Worm (Caenorhabditis elegans): ENCODE measurements around the gene zmp-5.
"Not testable (repeated sequence)": the region's sequence is repeated elsewhere in the genome, so short reads cannot be mapped to it uniquely, and the experiment has no call there.

Gene zmp-5

DNA sequence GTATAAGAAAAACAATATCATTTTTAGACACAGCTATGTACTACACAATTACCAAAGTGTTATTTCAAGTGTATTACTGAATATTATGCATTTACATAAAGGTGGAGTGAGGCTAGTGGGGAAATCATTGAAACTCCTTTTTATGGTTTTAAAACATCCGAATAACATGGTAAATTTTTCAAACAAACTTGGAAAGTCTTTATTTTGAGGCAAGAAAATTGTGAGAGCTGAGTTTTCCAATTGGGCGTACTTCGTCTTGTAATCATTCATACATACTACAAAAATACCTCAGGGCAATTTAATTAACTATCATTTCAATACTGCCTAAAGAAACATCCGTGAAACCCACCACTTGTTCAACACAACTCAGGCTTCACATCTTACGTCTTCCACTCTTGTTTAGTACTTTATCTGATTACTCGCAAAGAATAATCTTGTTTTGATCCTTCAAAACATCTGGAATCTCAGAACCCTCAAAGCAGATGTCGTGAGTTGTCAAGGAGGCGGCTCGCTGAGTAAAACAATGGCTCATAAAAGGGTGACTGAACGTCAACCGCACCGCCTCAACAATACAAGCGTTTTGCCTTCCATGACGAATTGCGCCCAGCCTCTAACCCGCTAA lies at the start of gene zmp-5:
zmp-5 (plus strand) TSS at position 572 of the 622 bp plus-strand sequence.
- TF ChIP-seq lin-13 (GFP tag; optimal IDR thresholded peaks at IDR 0.05) (no peak), alr-1 (tag; optimal IDR thresholded peaks at IDR 0.05) (no peak), snpc-4 (tag; optimal IDR thresholded peaks at IDR 0.05) (no peak), nhr-11 (tag; optimal IDR thresholded peaks at IDR 0.05) (no peak), sma-9 (GFP tag; optimal IDR thresholded peaks at IDR 0.05) (no peak), sma-9 (tag; optimal IDR thresholded peaks at IDR 0.05) (no peak), lin-11 (tag; optimal IDR thresholded peaks at IDR 0.05) (no peak), ztf-1 (GFP tag; conservative IDR thresholded peaks at IDR 0.05) (no peak), nhr-77 (tag; optimal IDR thresholded peaks at IDR 0.05) (no peak), lin-39 (tag; optimal IDR thresholded peaks at IDR 0.05) (no peak), lsy-2 (tag; optimal IDR thresholded peaks at IDR 0.05) (no peak), mdl-1 (tag; optimal IDR thresholded peaks at IDR 0.05) (no peak), peb-1 (tag; optimal IDR thresholded peaks at IDR 0.05) (no peak), blmp-1 (tag; optimal IDR thresholded peaks at IDR 0.05; ENCODE audit: insufficient read depth) (no peak), F13H6.1 (tag; optimal IDR thresholded peaks at IDR 0.05) (no peak), unc-62 (GFP tag; optimal IDR thresholded peaks at IDR 0.05) (no peak), nhr-6 (tag; optimal IDR thresholded peaks at IDR 0.05) (no peak), fos-1 (tag; optimal IDR thresholded peaks at IDR 0.05) (no peak), egl-27 (tag; optimal IDR thresholded peaks at IDR 0.05) (no peak), nhr-25 (tag; optimal IDR thresholded peaks at IDR 0.05) (no peak), nhr-12 (tag; optimal IDR thresholded peaks at IDR 0.05) (no peak)

DNA sequence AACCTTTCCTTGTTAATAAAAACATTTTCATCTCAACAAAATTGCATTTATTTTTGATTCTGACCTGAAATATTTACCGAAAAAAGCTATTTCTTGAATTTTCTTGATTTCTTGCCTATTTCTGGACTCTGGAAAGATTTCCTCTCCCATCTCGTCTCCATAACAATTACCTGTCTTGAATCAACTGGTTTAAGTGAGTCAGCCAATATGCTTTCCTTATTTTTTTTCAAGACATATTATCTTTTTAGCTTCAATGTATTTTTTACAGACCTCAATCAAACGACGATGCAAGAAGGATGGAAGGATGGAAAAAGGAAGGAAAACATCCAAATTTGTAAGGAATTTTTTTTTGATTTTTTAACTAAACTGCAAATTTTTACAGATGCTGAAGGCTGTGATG lies 44.3 kb upstream of the zmp-5 start:
- TF ChIP-seq gmeb-1 (tag; optimal IDR thresholded peaks at IDR 0.05) (no peak), F13H6.1 (tag; optimal IDR thresholded peaks at IDR 0.05) (no peak), mbf-1 (tag; optimal IDR thresholded peaks at IDR 0.05) (no peak), dmd-4 (tag; optimal IDR thresholded peaks at IDR 0.05) (no peak), nhr-237 (tag; optimal IDR thresholded peaks at IDR 0.05) (no peak), sma-3 (GFP tag; optimal IDR thresholded peaks at IDR 0.05) (no peak), blmp-1 (tag; optimal IDR thresholded peaks at IDR 0.05; ENCODE audit: insufficient read depth) (no peak), ceh-82 (tag; optimal IDR thresholded peaks at IDR 0.05) (no peak), aly-2 (tag; optimal IDR thresholded peaks at IDR 0.05) (no peak), nhr-6 (tag; optimal IDR thresholded peaks at IDR 0.05) (no peak), nhr-21 (tag; optimal IDR thresholded peaks at IDR 0.05) (no peak), unc-55 (GFP tag; optimal IDR thresholded peaks at IDR 0.05) (no peak), elt-1 (tag; optimal IDR thresholded peaks at IDR 0.05) (no peak)

DNA sequence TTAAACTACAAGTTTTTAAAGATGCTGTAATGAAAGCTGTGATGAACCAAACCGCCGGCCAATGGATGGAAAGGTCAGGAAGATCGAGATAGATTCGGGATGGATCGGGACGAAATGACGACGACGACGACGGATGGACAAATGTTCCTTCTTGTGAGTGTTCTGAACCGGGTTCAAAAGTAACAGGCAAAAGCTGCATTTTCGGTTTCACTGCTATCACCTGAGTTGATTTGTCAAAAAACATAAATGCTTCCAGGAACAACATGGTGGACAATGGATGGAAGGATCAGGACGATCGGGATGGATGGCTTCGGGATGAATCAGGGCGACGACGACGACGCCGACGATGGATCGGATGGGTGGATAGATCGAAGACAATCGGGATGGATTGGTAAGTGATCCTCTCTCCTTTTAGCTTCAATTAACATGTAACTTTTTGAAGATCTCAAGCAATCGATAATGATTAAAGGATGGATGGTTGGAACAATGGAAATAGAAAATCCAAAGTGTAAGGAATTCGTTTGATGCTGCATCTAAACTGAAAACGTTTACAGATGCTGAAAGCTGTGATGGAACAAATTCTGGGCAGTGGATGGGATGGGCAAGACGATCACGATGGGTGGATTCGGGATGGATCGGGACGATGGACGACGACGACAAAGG lies 43.5 kb upstream of the zmp-5 start, which contains the start of the genes T24D5.6 and R09A8.9:
T24D5.6 (plus strand) TSS at position 301 of the 663 bp plus-strand sequence.
R09A8.9 (plus strand) TSS at position 613 of the 663 bp plus-strand sequence.
- TF ChIP-seq ztf-4 (tag; optimal IDR thresholded peaks at IDR 0.05) = no peak
- no peak for TF ChIP-seq sma-9 (GFP tag; optimal IDR thresholded peaks at IDR 0.05)
- TF ChIP-seq sma-9 (tag; optimal IDR thresholded peaks at IDR 0.05) = no peak
- no peak for TF ChIP-seq aly-2 (tag; optimal IDR thresholded peaks at IDR 0.05)
- no peak for TF ChIP-seq ama-1 (optimal IDR thresholded peaks at IDR 0.05)
- TF ChIP-seq lin-11 (tag; optimal IDR thresholded peaks at IDR 0.05) = no peak
- TF ChIP-seq peb-1 (tag; optimal IDR thresholded peaks at IDR 0.05) = no peak
- TF ChIP-seq mdl-1 (tag; optimal IDR thresholded peaks at IDR 0.05) = no peak
- TF ChIP-seq ceh-16 (tag; optimal IDR thresholded peaks at IDR 0.05) = no peak
- no peak for TF ChIP-seq nhr-25 (tag; optimal IDR thresholded peaks at IDR 0.05)

DNA sequence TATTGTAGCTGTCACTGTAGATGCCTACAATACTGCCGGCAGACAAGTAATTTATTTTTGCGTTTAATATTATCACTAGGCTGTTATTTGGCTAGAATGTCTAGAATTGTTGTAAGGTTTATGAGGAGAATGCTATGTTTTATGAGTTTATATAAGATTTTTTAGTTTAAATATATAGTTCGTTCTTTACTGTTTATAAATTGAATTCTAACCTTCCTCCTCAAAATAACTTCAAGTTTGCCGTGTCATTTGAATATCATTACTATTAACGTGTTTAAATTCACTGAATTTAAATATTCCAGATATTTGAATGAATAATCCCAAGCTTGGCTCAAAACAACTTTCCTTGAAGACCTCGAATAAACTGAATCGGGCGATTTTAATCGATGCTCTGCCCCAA lies 33.5 kb upstream of the zmp-5 start, which contains the start of gene R09A8.1:
R09A8.1 (plus strand) TSS at position 301 of the 400 bp plus-strand sequence.
- not testable (repeated sequence) for TF ChIP-seq ztf-4, aly-2, zag-1 (tag; optimal IDR thresholded peaks at IDR 0.05)

All from whole organism, L2 larva.